Worm (Caenorhabditis elegans) whole organism, L4 larva: ENCODE data around the gene lgc-57.

Experiments
- D1046.2 ChIP-seq: fragments of 200-800 bp; sonication (Bioruptor generic); IDR thresholded peaks from 2 replicates; pipeline ENCODE4 v1.3.6; 2022; ENCODE audit warnings: missing genetic modification characterization, missing compliant biosample characterization
- Y105C5A.15 ChIP-seq: fragments of 200-800 bp; sonication (Bioruptor generic); IDR thresholded peaks from 2 replicates; pipeline ENCODE4 v1.3.6; 2022; ENCODE audit warnings: missing genetic modification characterization, missing compliant biosample characterization
- ZK337.2 ChIP-seq: fragments of 200-800 bp; sonication (Bioruptor generic); IDR thresholded peaks from 2 replicates; pipeline ENCODE4 v1.3.6; 2022; ENCODE audit warnings: missing genetic modification reagents, missing genetic modification characterization, missing compliant biosample characterization
- aha-1 ChIP-seq: fragments of 150-350 bp; peaks from one replicate; lab custom pipeline; 2014; ENCODE audit warnings: missing biosample characterization, missing genetic modification characterization
- aly-2 ChIP-seq: sonication (generic microtip); optimal IDR thresholded peaks from 2 replicates; lab custom pipeline; 2018; ENCODE audit warnings: missing biosample characterization, missing genetic modification characterization
- attf-4 ChIP-seq: sonication (generic microtip); optimal IDR thresholded peaks from 3 replicates; lab custom pipeline; 2017; ENCODE audit warnings: missing biosample characterization, missing genetic modification characterization
- ceh-20 ChIP-seq: fragments of 200-800 bp; sonication (Bioruptor generic); IDR thresholded peaks from 2 replicates; pipeline ENCODE4 v1.3.6; 2022; ENCODE audit warnings: missing genetic modification reagents, missing genetic modification characterization, missing compliant biosample characterization
- cey-2 ChIP-seq: sonication (generic microtip); optimal IDR thresholded peaks from 3 replicates; lab custom pipeline; 2017; ENCODE audit warnings: missing genetic modification characterization, mild to moderate bottlenecking, missing compliant biosample characterization, antibody characterized with exemption, borderline replicate concordance; ENCODE audit not compliant: insufficient read depth
- ctbp-1 ChIP-seq: fragments of 200-800 bp; sonication (Bioruptor generic); IDR thresholded peaks from 2 replicates; pipeline ENCODE4 v1.3.6; 2022; ENCODE audit warnings: missing genetic modification reagents, missing genetic modification characterization, missing compliant biosample characterization
- dmd-6 ChIP-seq: fragments of 200-800 bp; sonication (Bioruptor generic); IDR thresholded peaks from 2 replicates; pipeline ENCODE4 v1.3.6; 2022; ENCODE audit warnings: missing genetic modification reagents, missing genetic modification characterization, missing compliant biosample characterization
- dmd-9 ChIP-seq: fragments of 200-800 bp; sonication (Bioruptor generic); IDR thresholded peaks from 2 replicates; pipeline ENCODE4 v1.3.6; 2022; ENCODE audit warnings: missing genetic modification reagents, missing genetic modification characterization, missing compliant biosample characterization
- dpl-1 ChIP-seq: fragments of 150-350 bp; optimal IDR thresholded peaks from 2 replicates; lab custom pipeline; 2014; ENCODE audit warnings: missing biosample characterization, missing genetic modification reagents, missing genetic modification characterization
- dve-1 ChIP-seq: sonication (generic microtip); optimal IDR thresholded peaks from 2 replicates; lab custom pipeline; 2017; ENCODE audit warnings: antibody characterized with exemption, mild to moderate bottlenecking, missing genetic modification characterization, missing compliant biosample characterization; ENCODE audit not compliant: insufficient read depth
- fkh-10 ChIP-seq: fragments of 150-350 bp; optimal IDR thresholded peaks from 2 replicates; lab custom pipeline; 2014; ENCODE audit warnings: missing biosample characterization, missing genetic modification reagents, missing genetic modification characterization
- hlh-11 ChIP-seq: fragments of 200-800 bp; sonication (Bioruptor generic); optimal IDR thresholded peaks from 2 replicates; lab custom pipeline; 2018; ENCODE audit warnings: mild to moderate bottlenecking, missing genetic modification characterization, missing compliant biosample characterization
- hmg-1.1 ChIP-seq: fragments of 200-800 bp; sonication (Bioruptor generic); IDR thresholded peaks from 2 replicates; pipeline ENCODE4 v1.3.6; 2022; ENCODE audit warnings: missing genetic modification reagents, missing genetic modification characterization, missing compliant biosample characterization
- lim-7 ChIP-seq: fragments of 200-800 bp; sonication (Bioruptor generic); IDR thresholded peaks from 2 replicates; pipeline ENCODE4 v1.3.6; 2022; ENCODE audit warnings: missing genetic modification characterization, missing compliant biosample characterization
- lin-1 ChIP-seq: fragments of 200-800 bp; sonication (Bioruptor generic); IDR thresholded peaks from 2 replicates; pipeline ENCODE4 v1.3.6; 2022; ENCODE audit warnings: missing genetic modification reagents, missing genetic modification characterization, missing compliant biosample characterization
- lin-29 ChIP-seq: fragments of 200-800 bp; sonication (Bioruptor generic); IDR thresholded peaks from 2 replicates; pipeline ENCODE4 v1.3.6; 2022; ENCODE audit warnings: missing genetic modification reagents, missing genetic modification characterization, missing compliant biosample characterization
- lin-39 ChIP-seq: fragments of 150-350 bp; optimal IDR thresholded peaks from 2 replicates; lab custom pipeline; 2014; ENCODE audit warnings: missing biosample characterization, missing genetic modification reagents, missing genetic modification characterization
- mdl-1 ChIP-seq, 2 experiments: fragments of 150-350 bp in 1 of 2; sonication (generic microtip) in 1 of 2; optimal IDR thresholded peaks; 2 replicates each; lab custom pipeline; 2014 to 2017; ENCODE audit warnings: missing biosample characterization in 2 of 2, missing genetic modification characterization in 2 of 2
- nhr-10 ChIP-seq: fragments of 150-350 bp; optimal IDR thresholded peaks from 2 replicates; lab custom pipeline; 2014; ENCODE audit warnings: missing biosample characterization, missing genetic modification characterization
- nhr-111 ChIP-seq: fragments of 200-800 bp; sonication (Bioruptor generic); optimal IDR thresholded peaks from 2 replicates; lab custom pipeline; 2018; ENCODE audit warnings: mild to moderate bottlenecking, missing genetic modification characterization, missing compliant biosample characterization
- nhr-25 ChIP-seq: sonication (generic microtip); optimal IDR thresholded peaks from 2 replicates; lab custom pipeline; 2017; ENCODE audit warnings: missing genetic modification characterization, mild to moderate bottlenecking, missing compliant biosample characterization, antibody characterized with exemption, moderate library complexity, borderline replicate concordance; ENCODE audit not compliant: insufficient read depth
- nhr-28 ChIP-seq: fragments of 150-350 bp; optimal IDR thresholded peaks from 2 replicates; lab custom pipeline; 2014; ENCODE audit warnings: missing biosample characterization, missing genetic modification characterization
- nhr-48 ChIP-seq: sonication (generic microtip); optimal IDR thresholded peaks from 2 replicates; lab custom pipeline; 2016; ENCODE audit warnings: mild to moderate bottlenecking, missing genetic modification characterization, missing compliant biosample characterization
- nhr-76 ChIP-seq: fragments of 150-350 bp; optimal IDR thresholded peaks from 2 replicates; lab custom pipeline; 2014; ENCODE audit warnings: missing biosample characterization, missing genetic modification characterization
- nhr-77 ChIP-seq: fragments of 150-350 bp; optimal IDR thresholded peaks from 2 replicates; lab custom pipeline; 2014; ENCODE audit warnings: missing biosample characterization, missing genetic modification characterization
- pqm-1 ChIP-seq: sonication (generic microtip); optimal IDR thresholded peaks from 2 replicates; lab custom pipeline; 2017; ENCODE audit warnings: missing biosample characterization, missing genetic modification characterization
- rbr-2 ChIP-seq: sonication (generic microtip); optimal IDR thresholded peaks from 2 replicates; lab custom pipeline; 2016; ENCODE audit warnings: missing genotype, missing genetic modification characterization, missing compliant biosample characterization
- saeg-2 ChIP-seq: fragments of 200-800 bp; sonication (Bioruptor generic); IDR thresholded peaks from 2 replicates; pipeline ENCODE4 v1.3.6; 2022; ENCODE audit warnings: missing genetic modification reagents, missing genetic modification characterization, missing compliant biosample characterization
- set-16 ChIP-seq: fragments of 200-800 bp; sonication (Bioruptor generic); IDR thresholded peaks from 2 replicates; pipeline ENCODE4 v1.3.6; 2022; ENCODE audit warnings: missing genetic modification reagents, missing genetic modification characterization, missing compliant biosample characterization
- tag-97 ChIP-seq: fragments of 200-800 bp; sonication (Bioruptor generic); IDR thresholded peaks from 2 replicates; pipeline ENCODE4 v1.3.6; 2022; ENCODE audit warnings: missing genetic modification characterization, missing compliant biosample characterization
- unc-62 ChIP-seq, 3 experiments: fragments of 150-350 bp in 1 of 3; sonication (generic microtip); optimal IDR thresholded peaks in 2 of 3; peaks in 1 of 3; 1 replicate in 1 of 3; 2 replicates in 2 of 3; lab custom pipeline; 2014 to 2017; ENCODE audit warnings: missing biosample characterization in 3 of 3, missing genetic modification characterization in 3 of 3, missing genetic modification reagents in 3 of 3, missing genotype in 1 of 3
- zag-1 ChIP-seq: fragments of 150-350 bp; optimal IDR thresholded peaks from 2 replicates; lab custom pipeline; 2014; ENCODE audit warnings: missing biosample characterization, missing genetic modification characterization
- ztf-7 ChIP-seq: fragments of 150-350 bp; optimal IDR thresholded peaks from 2 replicates; lab custom pipeline; 2014; ENCODE audit warnings: missing biosample characterization, missing genetic modification characterization

The lgc-57 gene

ce11 chrII:10694713-10695112 lies at the start of gene lgc-57:
Gene lgc-57 (plus strand): TSS chrII:10695013.
- TF ChIP-seq lin-1 (GFP tag; lab: Robert Waterston, UW) = no peak
- TF ChIP-seq nhr-76 (tag; lab: Kevin White, UChicago) = no peak
- TF ChIP-seq ZK337.2 (GFP tag; lab: Robert Waterston, UW) = no peak
- no peak for TF ChIP-seq nhr-48

- no peak for TF ChIP-seq ceh-20
- TF ChIP-seq nhr-111 (GFP tag; lab: Kevin White, UChicago) = no peak
- no peak for TF ChIP-seq cey-2 (tag; lab: Kevin White, UChicago)
- peak; percentile 10 for TF ChIP-seq hlh-11 (tag; lab: Kevin White, UChicago)
- TF ChIP-seq unc-62 (GFP tag; optimal IDR thresholded peaks at IDR 0.05 in 1 of 2; lab: Kevin White, UChicago) = peak in 1 of 2 experiments; percentile 97
- no peak for TF ChIP-seq unc-62 (tag; optimal IDR thresholded peaks at IDR 0.05; lab: Kevin White, UChicago)
- no peak for TF ChIP-seq lim-7
- TF ChIP-seq tag-97 (GFP tag; lab: Robert Waterston, UW) = no peak
- TF ChIP-seq aly-2 (tag; lab: Kevin White, UChicago) = no peak
- TF ChIP-seq ctbp-1 (GFP tag; lab: Robert Waterston, UW) = no peak
- TF ChIP-seq pqm-1 (tag; lab: Kevin White, UChicago) = peak; percentile 15
Observed at ce11 chrII:10646901-10647566, 47.8 kb upstream of the lgc-57 start, which contains the start of gene M28.10. Gene M28.10 (plus strand): TSS chrII:10647516.

ce11 chrII:10652112-10652511 lies 42.7 kb upstream of the lgc-57 start, which contains the start of gene nphp-1:
Gene nphp-1 (minus strand): TSS chrII:10652256.
- TF ChIP-seq Y105C5A.15 (0 out of 2 replicates have a peak, but pooled peaks have one; percentile 51), attf-4 (tag; lab: Kevin White, UChicago) (no peak), aha-1 (tag; lab: Kevin White, UChicago) (peak; percentile 1), nhr-10 (no peak), nhr-28 (no peak), lin-39 (tag; lab: Kevin White, UChicago) (no peak), D1046.2 (0 out of 2 replicates have a peak, but pooled peaks have one; percentile 49), lin-29 (GFP tag; lab: Robert Waterston, UW) (no peak), mdl-1 (tag; optimal IDR thresholded peaks at IDR 0.05; lab: Kevin White, UChicago) (no peak), set-16 (peak; percentile 33; the same call in 1 of the 2 replicates), dpl-1 (GFP tag; lab: Kevin White, UChicago) (no peak)

- TF ChIP-seq nhr-76 (tag; lab: Kevin White, UChicago) (no peak), dmd-9 (GFP tag; lab: Robert Waterston, UW) (no peak), zag-1 (tag; lab: Kevin White, UChicago) (no peak), nhr-77 (no peak), aha-1 (tag; lab: Kevin White, UChicago) (no peak), nhr-25 (tag; lab: Kevin White, UChicago) (no peak), Y105C5A.15 (no peak), dmd-6 (GFP tag; lab: Robert Waterston, UW) (peak; percentile 39; the same call in 1 of the 2 replicates), hmg-1.1 (GFP tag; lab: Robert Waterston, UW) (no peak), dve-1 (tag; lab: Kevin White, UChicago) (peak; percentile 28), nhr-28 (peak; percentile 5), saeg-2 (GFP tag; lab: Robert Waterston, UW) (no peak), ztf-7 (no peak), fkh-10 (GFP tag; lab: Kevin White, UChicago) (no peak), rbr-2 (tag; lab: Kevin White, UChicago) (no peak), pqm-1 (tag; lab: Kevin White, UChicago) (peak; percentile 12)
Observed at ce11 chrII:10653559-10653958, 41.3 kb upstream of the lgc-57 start.
